Worm (Caenorhabditis elegans): ENCODE results near the gene cic-1.
"Not testable (repeated sequence)": the region's sequence is repeated elsewhere in the genome, so short reads cannot be mapped to it uniquely, and the experiment has no call there.

Gene cic-1

DNA sequence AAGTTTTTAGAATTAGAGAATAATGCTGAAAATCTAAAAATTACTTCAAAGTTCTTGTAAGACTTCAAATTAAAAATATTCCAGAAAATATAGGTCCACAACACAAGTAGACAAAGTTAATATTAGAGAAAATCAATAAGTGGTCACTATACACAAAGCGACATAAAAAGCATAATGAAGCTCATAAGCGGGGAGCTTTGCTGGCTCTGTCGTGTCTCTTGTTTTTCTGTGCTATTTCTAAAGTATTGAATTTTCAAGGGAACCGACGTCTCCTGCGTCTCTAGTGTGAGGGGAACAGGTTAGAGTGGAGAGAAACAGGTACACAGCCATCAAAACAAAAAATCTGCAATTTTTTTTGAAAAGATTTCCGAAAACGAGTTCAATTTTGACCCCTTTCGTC is 37.5 kb upstream of the cic-1 start, which contains the start of gene E02H9.13:
Gene E02H9.13, minus strand, starts transcription at position 199 of the 400 bp plus-strand sequence.
- TF ChIP-seq vab-7 (GFP tag; IDR thresholded peaks at IDR 0.05) (no peak), unc-62 (GFP tag; optimal IDR thresholded peaks at IDR 0.05 in 1 of 2) (peak in 1 of 2 experiments; percentile 29), unc-62 (tag; optimal IDR thresholded peaks at IDR 0.05) (no peak)

- TF ChIP-seq aly-2 (tag; optimal IDR thresholded peaks at IDR 0.05); mxl-2 (GFP tag; conservative IDR thresholded peaks at IDR 0.05); nhr-48 (tag; optimal IDR thresholded peaks at IDR 0.05): not testable (repeated sequence)
These were observed 34.8 kb upstream of the cic-1 start, which contains the start of gene E02H9.6 for ce11 chrIII:2435805-2436204. TSS of gene E02H9.6 (plus strand) at chrIII:2436105.

DNA sequence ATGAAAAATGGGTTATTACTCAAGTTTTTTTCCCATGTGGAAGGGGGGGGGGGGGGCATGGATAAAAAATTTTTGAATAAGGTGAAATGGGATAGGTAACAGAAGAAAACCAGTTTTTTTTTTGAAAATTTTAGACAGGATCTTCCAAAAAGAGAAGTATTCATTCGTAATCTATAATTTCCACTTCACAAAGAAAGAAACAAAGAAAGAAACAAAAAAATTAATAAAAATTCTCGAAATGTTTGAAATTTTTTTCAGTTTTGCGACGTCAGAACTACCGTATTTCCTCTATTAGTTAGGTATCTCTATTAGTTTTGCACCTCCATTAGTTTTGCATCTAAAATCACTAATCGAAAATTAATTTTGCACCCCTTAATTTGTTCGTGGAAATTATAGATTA is 34.4 kb upstream of the cic-1 start, which contains the start of gene W04B5.6:
Gene W04B5.6, minus strand, starts transcription at position 101 of the 400 bp plus-strand sequence.
- not testable (repeated sequence) for TF ChIP-seq fkh-10 (GFP tag; optimal IDR thresholded peaks at IDR 0.05); skn-1 (tag; optimal IDR thresholded peaks at IDR 0.05); ces-1 (GFP tag; optimal IDR thresholded peaks at IDR 0.05)

ce11 chrIII:2432925-2433324 is 31.9 kb upstream of the cic-1 start:
- TF ChIP-seq unc-130 (GFP tag; optimal IDR thresholded peaks at IDR 0.05) (no peak), duxl-1 (tag; optimal IDR thresholded peaks at IDR 0.05; ENCODE audit: poor library complexity) (peak; percentile 14), nhr-28 (tag; optimal IDR thresholded peaks at IDR 0.05) (peak; percentile 9), lin-29 (GFP tag; IDR thresholded peaks at IDR 0.05) (no peak)

DNA sequence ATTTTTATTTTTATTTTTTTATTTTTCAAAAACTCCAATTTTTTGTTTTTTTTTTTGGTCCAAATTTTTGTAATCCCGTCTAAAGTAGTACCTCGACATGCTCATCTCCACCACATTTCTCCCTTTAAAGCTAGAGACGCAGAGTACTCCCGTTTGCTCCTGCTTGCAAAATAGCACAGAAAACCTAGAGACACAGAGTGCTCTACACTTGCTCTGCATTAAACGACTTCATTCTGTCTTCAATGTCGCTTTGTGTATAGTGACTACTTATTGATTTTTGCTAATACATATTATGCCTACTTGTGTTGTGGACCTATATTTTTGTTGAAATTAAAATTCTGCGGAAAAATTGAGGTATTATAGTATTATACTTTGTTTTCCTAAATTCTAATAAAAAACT is 25.1 kb upstream of the cic-1 start, which contains the start of gene W04B5.8:
Gene W04B5.8, plus strand, starts transcription at position 195 of the 400 bp plus-strand sequence.
- TF ChIP-seq mes-2 (tag; optimal IDR thresholded peaks at IDR 0.05; ENCODE audit: poor library complexity, severe bottlenecking): peak; percentile 19
- peak in 1 of 2 experiments; percentile 4 for TF ChIP-seq lsy-2 (tag; optimal IDR thresholded peaks at IDR 0.05)
- TF ChIP-seq vab-7 (GFP tag; IDR thresholded peaks at IDR 0.05): no peak
- TF ChIP-seq cey-2 (tag; optimal IDR thresholded peaks at IDR 0.05; ENCODE audit: borderline replicate concordance, insufficient read depth): no peak
- no peak for TF ChIP-seq D1046.2 (GFP tag; IDR thresholded peaks at IDR 0.05)
- peak; percentile 35; the same call in 1 of the 2 replicates for TF ChIP-seq hmg-1.1 (GFP tag; IDR thresholded peaks at IDR 0.05)
- no peak for TF ChIP-seq unc-62 (GFP tag; optimal IDR thresholded peaks at IDR 0.05 in 1 of 2)
- TF ChIP-seq unc-62 (tag; optimal IDR thresholded peaks at IDR 0.05): no peak
- no peak for TF ChIP-seq hif-1 (tag; optimal IDR thresholded peaks at IDR 0.05)
- TF ChIP-seq dpl-1 (GFP tag; optimal IDR thresholded peaks at IDR 0.05): no peak
- TF ChIP-seq R02D3.7 (tag; optimal IDR thresholded peaks at IDR 0.05): no peak
- TF ChIP-seq set-16 (GFP tag; IDR thresholded peaks at IDR 0.05): no peak
- TF ChIP-seq aha-1 (tag): peak; percentile 80
- no peak for TF ChIP-seq lin-29 (GFP tag; IDR thresholded peaks at IDR 0.05)

- TF ChIP-seq set-16 (GFP tag; IDR thresholded peaks at IDR 0.05): peak; percentile 97
- TF ChIP-seq aha-1 (tag): peak; percentile 90
- TF ChIP-seq hif-1 (tag; optimal IDR thresholded peaks at IDR 0.05): no peak
- 0 out of 2 replicates have a peak, but pooled peaks have one; percentile 12 for TF ChIP-seq daf-8 (GFP tag; IDR thresholded peaks at IDR 0.05)
These were observed 23.8 kb upstream of the cic-1 start for ce11 chrIII:2424783-2425329.

ce11 chrIII:2423638-2424037 is 22.6 kb upstream of the cic-1 start:
- no peak for TF ChIP-seq unc-39 (tag; optimal IDR thresholded peaks at IDR 0.05)
- TF ChIP-seq hmg-1.1 (GFP tag; IDR thresholded peaks at IDR 0.05): no peak
- TF ChIP-seq ceh-28 (tag; optimal IDR thresholded peaks at IDR 0.05): peak; percentile 82
- no peak for TF ChIP-seq dve-1 (tag; optimal IDR thresholded peaks at IDR 0.05; ENCODE audit: insufficient read depth)
- no peak for TF ChIP-seq nhr-111 (GFP tag; optimal IDR thresholded peaks at IDR 0.05)
- no peak for TF ChIP-seq nhr-76 (tag; optimal IDR thresholded peaks at IDR 0.05)
- no peak for TF ChIP-seq hlh-30 (tag; optimal IDR thresholded peaks at IDR 0.05; ENCODE audit: insufficient read depth)
